Worm (Caenorhabditis elegans) whole organism, L3 larva: Measurements from ENCODE around the gene F11G11.14.

ENCODE experiments used
- hmg-11 ChIP-seq: sonication (generic microtip); optimal IDR thresholded peaks from 2 replicates; lab custom pipeline; 2016; ENCODE audit warnings: missing genetic modification characterization, missing compliant biosample characterization
- nhr-11 ChIP-seq: fragments of 150-350 bp; optimal IDR thresholded peaks from 2 replicates; lab custom pipeline; 2014; ENCODE audit warnings: missing biosample characterization, missing genetic modification characterization
- nhr-237 ChIP-seq: fragments of 150-350 bp; optimal IDR thresholded peaks from 2 replicates; lab custom pipeline; 2014; ENCODE audit warnings: missing biosample characterization, missing genetic modification characterization
- nhr-25 ChIP-seq: sonication (generic microtip); optimal IDR thresholded peaks from 2 replicates; lab custom pipeline; 2017; ENCODE audit warnings: missing biosample characterization, missing genetic modification characterization
- pha-4 ChIP-seq: fragments of 150-350 bp; optimal IDR thresholded peaks from 2 replicates; lab custom pipeline; 2014; ENCODE audit warnings: missing biosample characterization, missing genetic modification reagents, missing genetic modification characterization
- unc-39 ChIP-seq: sonication (generic microtip); optimal IDR thresholded peaks from 4 replicates; lab custom pipeline; 2017; ENCODE audit warnings: missing biosample characterization, missing genetic modification characterization
- unc-62 ChIP-seq: fragments of 150-350 bp; sonication (generic microtip); optimal IDR thresholded peaks from 4 replicates; lab custom pipeline; 2014; ENCODE audit warnings: missing biosample characterization, missing genetic modification reagents, missing genetic modification characterization
- ztf-11 ChIP-seq: fragments of 150-350 bp; optimal IDR thresholded peaks from 2 replicates; lab custom pipeline; 2014; ENCODE audit warnings: missing biosample characterization, missing genetic modification characterization
- ztf-4 ChIP-seq: fragments of 150-350 bp; optimal IDR thresholded peaks from 2 replicates; lab custom pipeline; 2014; ENCODE audit warnings: missing biosample characterization, missing genetic modification characterization

DNA sequence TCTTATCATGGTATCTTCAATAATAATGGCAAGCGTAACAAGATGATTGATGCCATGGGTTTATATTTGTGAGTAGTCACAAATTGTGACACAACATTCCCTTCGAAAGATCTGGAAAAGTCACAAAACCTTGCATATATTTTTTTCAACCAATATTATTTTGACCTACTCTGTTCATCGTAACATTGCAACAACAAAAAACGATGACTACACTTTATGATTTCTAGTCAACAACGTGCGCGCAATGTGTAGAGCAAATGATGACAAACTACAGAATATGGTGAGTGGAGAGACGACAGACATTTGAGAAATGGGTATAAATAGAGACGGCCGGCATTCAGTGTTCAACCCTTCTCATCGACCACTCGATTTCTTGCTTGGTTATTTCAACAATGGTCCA is 18.2 kb downstream of the F11G11.14 start, which contains the start of gene gst-7:
- TF ChIP-seq nhr-11, result no peak
- no peak for TF ChIP-seq unc-39 (tag; lab: Kevin White, UChicago)
- no peak for TF ChIP-seq unc-62 (GFP tag; lab: Kevin White, UChicago)
- peak; percentile 92 for TF ChIP-seq pha-4 (tag; lab: Kevin White, UChicago)
- TF ChIP-seq ztf-11 (tag; lab: Kevin White, UChicago), result no peak
- TF ChIP-seq ztf-4 (tag; lab: Kevin White, UChicago), result no peak
- TF ChIP-seq hmg-11, result no peak
- TF ChIP-seq nhr-25 (tag; lab: Kevin White, UChicago), result peak; percentile 25
- TF ChIP-seq nhr-237 (tag; lab: Kevin White, UChicago), result no peak
